Fruit fly (Drosophila melanogaster) whole organism, embryonic: ENCODE data around the gene DAAM.

ENCODE experiments used
- Aef1 ChIP-seq: fragments of 200-800 bp; sonication (Bioruptor generic); IDR thresholded peaks from 3 replicates; pipeline ENCODE4 v1.3.6; 2022; ENCODE audit warnings: missing biosample characterization, missing genetic modification characterization
- B-H1 ChIP-seq: fragments of 200-800 bp; sonication (Bioruptor generic); IDR thresholded peaks from 3 replicates; pipeline ENCODE4 v1.3.6; 2022; ENCODE audit warnings: missing biosample characterization, missing genetic modification characterization
- Bteb2 ChIP-seq: fragments of 200-800 bp; sonication (Bioruptor generic); optimal IDR thresholded peaks from 2 replicates; lab custom pipeline; 2016; ENCODE audit warnings: missing biosample characterization, missing genetic modification characterization
- CG7839 ChIP-seq: fragments of 200-800 bp; sonication (Bioruptor generic); optimal IDR thresholded peaks from 3 replicates; lab custom pipeline; 2018; ENCODE audit warnings: missing biosample characterization, mild to moderate bottlenecking, missing genetic modification characterization, moderate library complexity
- Dip3 ChIP-seq: fragments of 200-800 bp; sonication (Bioruptor generic); optimal IDR thresholded peaks from 3 replicates; lab custom pipeline; 2016; ENCODE audit warnings: missing biosample characterization, missing genetic modification characterization
- Xbp1 ChIP-seq: fragments of 200-800 bp; sonication (Bioruptor generic); optimal IDR thresholded peaks from 3 replicates; lab custom pipeline; 2016; ENCODE audit warnings: missing biosample characterization, mild to moderate bottlenecking, missing genetic modification characterization
- fu2 ChIP-seq: fragments of 200-800 bp; sonication (Bioruptor generic); optimal IDR thresholded peaks from 2 replicates; lab custom pipeline; 2016; ENCODE audit warnings: missing biosample characterization, missing genetic modification characterization
- hb ChIP-seq: fragments of 200-800 bp; sonication (Bioruptor generic); IDR thresholded peaks from 3 replicates; pipeline ENCODE4 v1.3.6; 2022; ENCODE audit warnings: missing biosample characterization, missing genetic modification characterization; ENCODE audit not compliant: partially characterized antibody
- pum ChIP-seq: fragments of 200-800 bp; sonication (Bioruptor generic); optimal IDR thresholded peaks from 2 replicates; lab custom pipeline; 2016; ENCODE audit warnings: missing biosample characterization, missing genetic modification characterization
- scrt ChIP-seq: fragments of 200-800 bp; sonication (Bioruptor generic); optimal IDR thresholded peaks from 2 replicates; lab custom pipeline; 2018; ENCODE audit warnings: missing biosample characterization, mild to moderate bottlenecking, missing genetic modification characterization, moderate library complexity

- TF ChIP-seq Dip3 (GFP tag; lab: Kevin White, UChicago) (no peak), Aef1 (GFP tag; lab: Robert Waterston, UW) (no peak), CG7839 (tag; lab: Kevin White, UChicago) (no peak), pum (no peak), B-H1 (no peak), scrt (GFP tag; lab: Kevin White, UChicago) (no peak), Bteb2 (GFP tag; lab: Kevin White, UChicago) (no peak), fu2 (GFP tag; lab: Kevin White, UChicago) (no peak), Xbp1 (GFP tag; lab: Kevin White, UChicago) (no peak), hb (GFP tag; lab: Robert Waterston, UW) (no peak)
These were observed 44.7 kb downstream of the DAAM start for dm6 chrX:1277528-1277883.
